Worm (Caenorhabditis elegans) whole organism, L1 larva: ENCODE measurements around the gene clpr-2.

Experiments used
- C04F5.9 ChIP-seq: sonication (generic microtip); optimal IDR thresholded peaks from 2 replicates; lab custom pipeline; 2016; ENCODE audit warnings: missing genetic modification characterization, missing compliant biosample characterization
- C16A3.4 ChIP-seq: fragments of 150-350 bp; optimal IDR thresholded peaks from 2 replicates; lab custom pipeline; 2014; ENCODE audit warnings: missing biosample characterization, missing genetic modification characterization
- C34B4.2 ChIP-seq: sonication (generic microtip); optimal IDR thresholded peaks from 2 replicates; lab custom pipeline; 2017; ENCODE audit warnings: mild to moderate bottlenecking, missing genetic modification characterization, missing compliant biosample characterization
- aha-1 ChIP-seq: fragments of 150-350 bp; optimal IDR thresholded peaks from 2 replicates; lab custom pipeline; 2014; ENCODE audit warnings: missing biosample characterization, missing genetic modification characterization
- aly-2 ChIP-seq: fragments of 150-350 bp; optimal IDR thresholded peaks from 2 replicates; lab custom pipeline; 2014; ENCODE audit warnings: missing biosample characterization, missing genetic modification characterization
- blmp-1 ChIP-seq: fragments of 150-350 bp; optimal IDR thresholded peaks from 2 replicates; lab custom pipeline; 2014; ENCODE audit warnings: missing biosample characterization, missing genetic modification characterization
- ceh-63 ChIP-seq: fragments of 200-800 bp; sonication (Bioruptor generic); optimal IDR thresholded peaks from 2 replicates; lab custom pipeline; 2018; ENCODE audit warnings: mild to moderate bottlenecking, missing genetic modification characterization, missing compliant biosample characterization
- ceh-90 ChIP-seq: sonication (generic microtip); optimal IDR thresholded peaks from 2 replicates; lab custom pipeline; 2016; ENCODE audit warnings: missing genetic modification characterization, missing compliant biosample characterization
- ces-1 ChIP-seq: fragments of 150-350 bp; optimal IDR thresholded peaks from 2 replicates; lab custom pipeline; 2014; ENCODE audit warnings: missing biosample characterization, missing genetic modification reagents, missing genetic modification characterization
- dpl-1 ChIP-seq, 3 experiments: fragments of 150-350 bp in 2 of 3; sonication (generic microtip) in 1 of 3; optimal IDR thresholded peaks; 2 replicates each; lab custom pipeline; 2014 to 2017; ENCODE audit warnings: missing biosample characterization in 3 of 3, missing genetic modification characterization in 3 of 3, missing genetic modification reagents in 3 of 3
- efl-3 ChIP-seq: fragments of 200-800 bp; sonication (Bioruptor generic); optimal IDR thresholded peaks from 2 replicates; lab custom pipeline; 2018; ENCODE audit warnings: mild to moderate bottlenecking, missing genetic modification characterization, missing compliant biosample characterization
- egl-13 ChIP-seq: sonication (generic microtip); optimal IDR thresholded peaks from 2 replicates; lab custom pipeline; 2016; ENCODE audit warnings: missing genotype, missing genetic modification reagents, missing genetic modification characterization, missing compliant biosample characterization
- elt-2 ChIP-seq: sonication (generic microtip); optimal IDR thresholded peaks from 2 replicates; lab custom pipeline; 2016; ENCODE audit warnings: missing genetic modification characterization, mild to moderate bottlenecking, inconsistent platforms, missing compliant biosample characterization, missing genetic modification reagents
- ets-5 ChIP-seq: fragments of 200-800 bp; sonication (Bioruptor generic); IDR thresholded peaks from 2 replicates; pipeline ENCODE4 v1.3.6; 2022; ENCODE audit warnings: missing genetic modification characterization, missing compliant biosample characterization
- fkh-10 ChIP-seq: sonication (generic microtip); optimal IDR thresholded peaks from 2 replicates; lab custom pipeline; 2017; ENCODE audit warnings: missing biosample characterization, missing genetic modification reagents, missing genetic modification characterization
- fkh-8 ChIP-seq: sonication (generic microtip); optimal IDR thresholded peaks from 2 replicates; lab custom pipeline; 2016; ENCODE audit warnings: mild to moderate bottlenecking, missing genetic modification characterization, missing compliant biosample characterization
- hlh-17 ChIP-seq: fragments of 200-800 bp; sonication (Bioruptor generic); optimal IDR thresholded peaks from 2 replicates; lab custom pipeline; 2018; ENCODE audit warnings: missing genetic modification characterization, mild to moderate bottlenecking, missing compliant biosample characterization, moderate library complexity, borderline replicate concordance
- hlh-4 ChIP-seq: sonication (generic microtip); optimal IDR thresholded peaks from 2 replicates; lab custom pipeline; 2016; ENCODE audit warnings: mild to moderate bottlenecking, missing genetic modification characterization, missing compliant biosample characterization
- hpl-2 ChIP-seq: fragments of 150-350 bp; optimal IDR thresholded peaks from 2 replicates; lab custom pipeline; 2014; ENCODE audit warnings: missing biosample characterization, missing genetic modification reagents, missing genetic modification characterization
- irx-1 ChIP-seq: sonication (generic microtip); optimal IDR thresholded peaks from 2 replicates; lab custom pipeline; 2016; ENCODE audit warnings: missing genetic modification characterization, missing compliant biosample characterization
- isw-1 ChIP-seq: fragments of 200-800 bp; sonication (Bioruptor generic); IDR thresholded peaks from 2 replicates; pipeline ENCODE4 v1.3.6; 2022; ENCODE audit warnings: missing genetic modification characterization, missing compliant biosample characterization
- lin-13 ChIP-seq: fragments of 150-350 bp; optimal IDR thresholded peaks from 2 replicates; lab custom pipeline; 2014; ENCODE audit warnings: missing biosample characterization, missing genetic modification reagents, missing genetic modification characterization
- lin-14 ChIP-seq: fragments of 200-800 bp; sonication (Bioruptor generic); optimal IDR thresholded peaks from 2 replicates; lab custom pipeline; 2018; ENCODE audit warnings: mild to moderate bottlenecking, missing genetic modification characterization, moderate library complexity, missing compliant biosample characterization
- lin-35 ChIP-seq, 2 experiments: fragments of 150-350 bp; optimal IDR thresholded peaks; 2 replicates each; lab custom pipeline; 2014; ENCODE audit warnings: missing biosample characterization in 2 of 2, missing genetic modification characterization in 2 of 2, missing genetic modification reagents in 2 of 2
- lir-3 ChIP-seq: sonication (generic microtip); optimal IDR thresholded peaks from 2 replicates; lab custom pipeline; 2016; ENCODE audit warnings: mild to moderate bottlenecking, missing genetic modification characterization, moderate library complexity, missing compliant biosample characterization; ENCODE audit not compliant: poor library complexity
- lsy-2 ChIP-seq, 2 experiments: fragments of 150-350 bp; optimal IDR thresholded peaks; 2 replicates each; lab custom pipeline; 2014; ENCODE audit warnings: missing biosample characterization in 2 of 2, missing genetic modification characterization in 2 of 2
- mdl-1 ChIP-seq, 2 experiments: fragments of 150-350 bp; optimal IDR thresholded peaks; 2 replicates each; lab custom pipeline; 2014 to 2017; ENCODE audit warnings: missing biosample characterization in 2 of 2, missing genetic modification characterization in 2 of 2, inconsistent platforms in 1 of 2
- mef-2 ChIP-seq: fragments of 150-350 bp; optimal IDR thresholded peaks from 2 replicates; lab custom pipeline; 2014; ENCODE audit warnings: missing biosample characterization, missing genetic modification characterization
- mep-1 ChIP-seq: fragments of 150-350 bp; optimal IDR thresholded peaks from 2 replicates; lab custom pipeline; 2014; ENCODE audit warnings: missing biosample characterization, missing genetic modification characterization
- nhr-19 ChIP-seq: fragments of 200-800 bp; sonication (Bioruptor generic); conservative IDR thresholded peaks from 2 replicates; pipeline ENCODE4 v1.3.6; 2022; ENCODE audit warnings: missing genetic modification characterization, missing compliant biosample characterization
- nhr-47 ChIP-seq: sonication (generic microtip); optimal IDR thresholded peaks from 2 replicates; lab custom pipeline; 2016; ENCODE audit warnings: mild to moderate bottlenecking, missing genetic modification characterization, moderate library complexity, missing compliant biosample characterization
- nhr-71 ChIP-seq: sonication (generic microtip); optimal IDR thresholded peaks from 2 replicates; lab custom pipeline; 2016; ENCODE audit warnings: mild to moderate bottlenecking, missing genetic modification characterization, moderate library complexity, missing compliant biosample characterization
- rnt-1 ChIP-seq: sonication (generic microtip); optimal IDR thresholded peaks from 2 replicates; lab custom pipeline; 2016; ENCODE audit warnings: mild to moderate bottlenecking, missing genetic modification characterization, moderate library complexity, missing compliant biosample characterization
- snpc-4 ChIP-seq: fragments of 150-350 bp; optimal IDR thresholded peaks from 2 replicates; lab custom pipeline; 2014; ENCODE audit warnings: missing biosample characterization, missing genetic modification characterization
- snu-23 ChIP-seq: sonication (generic microtip); optimal IDR thresholded peaks from 2 replicates; lab custom pipeline; 2016; ENCODE audit warnings: missing genetic modification characterization, missing compliant biosample characterization
- sptf-1 ChIP-seq: fragments of 150-350 bp; optimal IDR thresholded peaks from 2 replicates; lab custom pipeline; 2014; ENCODE audit warnings: missing biosample characterization, missing genetic modification characterization
- sup-37 ChIP-seq: fragments of 200-800 bp; sonication (Bioruptor generic); optimal IDR thresholded peaks from 2 replicates; lab custom pipeline; 2018; ENCODE audit warnings: mild to moderate bottlenecking, missing genetic modification characterization, missing compliant biosample characterization
- tbx-2 ChIP-seq: sonication (generic microtip); optimal IDR thresholded peaks from 2 replicates; lab custom pipeline; 2016; ENCODE audit warnings: missing genetic modification characterization, missing compliant biosample characterization
- unc-130 ChIP-seq: fragments of 150-350 bp; optimal IDR thresholded peaks from 2 replicates; lab custom pipeline; 2017; ENCODE audit warnings: missing biosample characterization, missing genetic modification characterization, inconsistent platforms
- unc-98 ChIP-seq: fragments of 200-800 bp; sonication (Bioruptor generic); IDR thresholded peaks from 2 replicates; pipeline ENCODE4 v1.3.6; 2022; ENCODE audit warnings: missing genetic modification characterization, missing compliant biosample characterization
- xbp-1 ChIP-seq: sonication (generic microtip); optimal IDR thresholded peaks from 2 replicates; lab custom pipeline; 2016; ENCODE audit warnings: missing genetic modification characterization, missing compliant biosample characterization
- zip-4 ChIP-seq: fragments of 200-800 bp; sonication (Bioruptor generic); optimal IDR thresholded peaks from 2 replicates; lab custom pipeline; 2018; ENCODE audit warnings: mild to moderate bottlenecking, missing genetic modification characterization, moderate library complexity, missing compliant biosample characterization
- ztf-11 ChIP-seq, 2 experiments: sonication (generic microtip); optimal IDR thresholded peaks; 2 replicates each; lab custom pipeline; 2016 to 2017; ENCODE audit warnings: missing genetic modification characterization in 2 of 2, missing biosample characterization in 1 of 2, missing compliant biosample characterization in 1 of 2

The clpr-2 gene

ce11 chrII:1246855-1247259, 11.9 kb upstream of the clpr-2 start (continued):
- TF ChIP-seq snpc-4 (tag; lab: Kevin White, UChicago) = no peak
- TF ChIP-seq nhr-47 (tag; lab: Kevin White, UChicago) = peak; percentile 82
- peak; percentile 91 for TF ChIP-seq lin-14 (GFP tag; lab: Kevin White, UChicago)
- TF ChIP-seq ces-1 (GFP tag; lab: Kevin White, UChicago) = no peak
- TF ChIP-seq lin-35 (GFP tag; optimal IDR thresholded peaks at IDR 0.05; lab: Kevin White, UChicago) = peak; percentile 54 to 55
- no peak for TF ChIP-seq mef-2 (tag; lab: Kevin White, UChicago)
- TF ChIP-seq efl-3 (GFP tag; lab: Kevin White, UChicago) = no peak
- TF ChIP-seq sup-37 (GFP tag; lab: Kevin White, UChicago) = peak; percentile 11

ce11 chrII:1252259-1252658, 6.5 kb upstream of the clpr-2 start, which contains the start of gene lin-42:
Gene lin-42, minus strand, starts transcription at chrII:1252359.
- no peak for TF ChIP-seq unc-130
- no peak for TF ChIP-seq ceh-90 (tag; lab: Kevin White, UChicago)
- no peak for TF ChIP-seq C04F5.9 (tag; lab: Kevin White, UChicago)
- no peak for TF ChIP-seq lsy-2 (tag; optimal IDR thresholded peaks at IDR 0.05; lab: Kevin White, UChicago)
- no peak for TF ChIP-seq ceh-63

- no peak for TF ChIP-seq nhr-47 (tag; lab: Kevin White, UChicago)
- no peak for TF ChIP-seq lsy-2 (tag; optimal IDR thresholded peaks at IDR 0.05; lab: Kevin White, UChicago)
- TF ChIP-seq hpl-2 = no peak
- no peak for TF ChIP-seq lin-14 (GFP tag; lab: Kevin White, UChicago)
- TF ChIP-seq zip-4 (GFP tag; lab: Kevin White, UChicago) = no peak
- no peak for TF ChIP-seq snpc-4 (tag; lab: Kevin White, UChicago)
- no peak for TF ChIP-seq nhr-71
- no peak for TF ChIP-seq tbx-2
- TF ChIP-seq mdl-1 (tag; optimal IDR thresholded peaks at IDR 0.05; lab: Kevin White, UChicago) = no peak
These were observed 3.1 kb upstream of the clpr-2 start, which contains the start of gene clec-119 for ce11 chrII:1255637-1256036. Gene clec-119, plus strand, starts transcription at chrII:1255937.

- TF ChIP-seq hlh-4 (tag; lab: Kevin White, UChicago) (no peak), blmp-1 (tag; lab: Kevin White, UChicago) (no peak), snu-23 (GFP tag; lab: Kevin White, UChicago) (no peak), zip-4 (GFP tag; lab: Kevin White, UChicago) (no peak), unc-98 (GFP tag; lab: Robert Waterston, UW) (no peak), aly-2 (tag; lab: Kevin White, UChicago) (no peak), ets-5 (GFP tag; lab: Robert Waterston, UW) (no peak), xbp-1 (tag; lab: Kevin White, UChicago) (no peak), aha-1 (tag; lab: Kevin White, UChicago) (no peak), sptf-1 (tag; lab: Kevin White, UChicago) (no peak), hlh-17 (GFP tag; lab: Kevin White, UChicago) (no peak), ztf-11 (tag; optimal IDR thresholded peaks at IDR 0.05; lab: Kevin White, UChicago) (no peak), lin-14 (GFP tag; lab: Kevin White, UChicago) (no peak), nhr-19 (no peak), lir-3 (no peak), hpl-2 (no peak), egl-13 (tag; lab: Kevin White, UChicago) (no peak), sup-37 (GFP tag; lab: Kevin White, UChicago) (no peak)
These were observed 2.0 kb upstream of the clpr-2 start for ce11 chrII:1256742-1257141.

- no peak for TF ChIP-seq elt-2 (tag; lab: Kevin White, UChicago)
- no peak for TF ChIP-seq lin-13
- TF ChIP-seq rnt-1 = no peak
- no peak for TF ChIP-seq isw-1
- TF ChIP-seq fkh-10 (GFP tag; lab: Kevin White, UChicago) = no peak
- TF ChIP-seq hpl-2 = no peak
- no peak for TF ChIP-seq dpl-1 (GFP tag; optimal IDR thresholded peaks at IDR 0.05; lab: Kevin White, UChicago)
- TF ChIP-seq C16A3.4 (tag; lab: Kevin White, UChicago) = no peak
- no peak for TF ChIP-seq mep-1 (tag; lab: Kevin White, UChicago)
- no peak for TF ChIP-seq fkh-8
- TF ChIP-seq C34B4.2 (tag; lab: Kevin White, UChicago) = no peak
- TF ChIP-seq irx-1 (tag; lab: Kevin White, UChicago) = no peak
These were observed 8.1 kb downstream of the clpr-2 start, which contains the start of gene oac-30 for ce11 chrII:1266790-1267189. Gene oac-30, minus strand, starts transcription at chrII:1266890.
